Fruit fly (Drosophila melanogaster) S2 (cell line): ENCODE measurements around the gene CG5011.

ENCODE experiments used
- CG8478 ChIP-seq: fragments of >200 bp; optimal IDR thresholded peaks from 2 replicates; lab custom pipeline; 2018
- CTCF ChIP-seq, 2 experiments: fragments of >200 bp; optimal IDR thresholded peaks; 2 replicates each; lab custom pipeline; 2018

DNA sequence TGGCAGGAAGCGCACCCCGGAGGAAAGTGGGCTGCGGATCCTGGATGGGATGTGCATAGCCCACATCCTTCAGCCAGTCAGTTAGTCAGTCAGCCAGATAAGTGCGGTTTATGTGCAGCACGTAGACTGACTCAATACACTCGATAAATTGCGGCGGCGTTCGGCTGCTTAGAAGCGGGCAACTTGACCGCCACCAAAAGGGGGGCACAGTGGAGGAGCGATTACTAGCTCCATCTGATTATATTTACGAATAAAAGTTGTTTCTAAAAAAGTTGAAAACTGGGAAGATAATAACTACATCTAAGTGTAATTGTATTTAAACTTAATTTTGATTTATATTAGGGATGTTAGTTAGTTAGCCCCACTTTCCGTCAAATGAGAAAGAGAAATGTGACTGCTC is 2.0 kb downstream of the CG5011 start:
- TF ChIP-seq CG8478 (lab: Kevin White, UChicago): no peak
- TF ChIP-seq CTCF (optimal IDR thresholded peaks at IDR 0.05; lab: Kevin White, UChicago): no peak
